Worm (Caenorhabditis elegans): ENCODE data around the gene rpl-39.

The rpl-39 gene

ce11 chrV:7747987-7748607 lies 27.8 kb downstream of the rpl-39 start (continued):
- TF ChIP-seq lsy-27 (tag; optimal IDR thresholded peaks at IDR 0.05; ENCODE audit: borderline replicate concordance, insufficient read depth), result no peak
- peak; percentile 3 for TF ChIP-seq nhr-90 (tag; optimal IDR thresholded peaks at IDR 0.05)
- no peak for TF ChIP-seq zim-3 (tag; optimal IDR thresholded peaks at IDR 0.05)
- no peak for TF ChIP-seq B0261.1 (tag; optimal IDR thresholded peaks at IDR 0.05)
- no peak for TF ChIP-seq Y53G8AR.9 (GFP tag; conservative IDR thresholded peaks at IDR 0.05)
- peak; percentile 90 to 94 for TF ChIP-seq let-607 (tag; optimal IDR thresholded peaks at IDR 0.05)
- TF ChIP-seq K12H6.12 (tag; optimal IDR thresholded peaks at IDR 0.05), result no peak
- no peak for TF ChIP-seq ztf-6 (GFP tag; IDR thresholded peaks at IDR 0.05)
- no peak for TF ChIP-seq hrde-1 (tag; optimal IDR thresholded peaks at IDR 0.05; ENCODE audit: borderline replicate concordance)
- no peak for TF ChIP-seq F22D6.2 (tag; optimal IDR thresholded peaks at IDR 0.05)
- no peak for TF ChIP-seq madf-6 (GFP tag; IDR thresholded peaks at IDR 0.05)
- no peak for TF ChIP-seq nhr-120 (GFP tag; IDR thresholded peaks at IDR 0.05)
- TF ChIP-seq C06A6.2 (GFP tag; conservative IDR thresholded peaks at IDR 0.05), result no peak
- TF ChIP-seq Y53F4B.3 (GFP tag; IDR thresholded peaks at IDR 0.05), result no peak
- no peak for TF ChIP-seq mes-4 (tag; optimal IDR thresholded peaks at IDR 0.05)
- no peak for TF ChIP-seq sptf-2 (GFP tag; optimal IDR thresholded peaks at IDR 0.05)
- no peak for TF ChIP-seq mcd-1 (GFP tag; IDR thresholded peaks at IDR 0.05)
- TF ChIP-seq efl-1 (GFP tag; optimal IDR thresholded peaks at IDR 0.05), result no peak
- no peak for TF ChIP-seq F23B12.7 (tag; optimal IDR thresholded peaks at IDR 0.05; ENCODE audit: insufficient read depth)
- no peak for TF ChIP-seq athp-1 (tag; optimal IDR thresholded peaks at IDR 0.05)
- no peak for TF ChIP-seq Y95B8A.8 (GFP tag; IDR thresholded peaks at IDR 0.05)
- no peak for TF ChIP-seq ekl-4 (GFP tag; IDR thresholded peaks at IDR 0.05)
- no peak for TF ChIP-seq ZK185.1 (tag; optimal IDR thresholded peaks at IDR 0.05; ENCODE audit: poor library complexity, severe bottlenecking)
- TF ChIP-seq nhr-80 (tag; optimal IDR thresholded peaks at IDR 0.05), result peak; percentile 92
- no peak for TF ChIP-seq hsf-1 (GFP tag; IDR thresholded peaks at IDR 0.05)
- TF ChIP-seq B0035.1 (tag; optimal IDR thresholded peaks at IDR 0.05), result no peak
- no peak for TF ChIP-seq ceh-58 (GFP tag; IDR thresholded peaks at IDR 0.05)
- TF ChIP-seq ztf-25 (GFP tag; IDR thresholded peaks at IDR 0.05), result no peak
- no peak for TF ChIP-seq tbp1 (GFP tag; optimal IDR thresholded peaks at IDR 0.05)
- TF ChIP-seq nfya-1 (tag; optimal IDR thresholded peaks at IDR 0.05; ENCODE audit: borderline replicate concordance, insufficient read depth), result no peak
- no peak for TF ChIP-seq Y56A3A.18 (GFP tag; IDR thresholded peaks at IDR 0.05)
- TF ChIP-seq bed-1 (GFP tag; IDR thresholded peaks at IDR 0.05), result no peak
- no peak for TF ChIP-seq dpff-1 (tag; optimal IDR thresholded peaks at IDR 0.05)
- TF ChIP-seq nfyb-1 (GFP tag; IDR thresholded peaks at IDR 0.05), result no peak
- no peak for TF ChIP-seq dpl-1 (GFP tag; optimal IDR thresholded peaks at IDR 0.05)

- no peak for TF ChIP-seq attf-3 (GFP tag; conservative IDR thresholded peaks at IDR 0.05)
Observed at ce11 chrV:7747132-7747531, 28.7 kb downstream of the rpl-39 start.

ce11 chrV:7745903-7746302 lies 30.0 kb downstream of the rpl-39 start:
- no peak for TF ChIP-seq F49E8.2 (tag; optimal IDR thresholded peaks at IDR 0.05; ENCODE audit: insufficient read depth)
- TF ChIP-seq ceh-79 (tag; optimal IDR thresholded peaks at IDR 0.05), result no peak
- TF ChIP-seq ztf-26 (tag; optimal IDR thresholded peaks at IDR 0.05), result no peak
- TF ChIP-seq ceh-27 (GFP tag; optimal IDR thresholded peaks at IDR 0.05), result peak; percentile 72
- TF ChIP-seq zfh-2 (GFP tag; conservative IDR thresholded peaks at IDR 0.05), result peak; percentile 77
- TF ChIP-seq nhr-80 (tag; optimal IDR thresholded peaks at IDR 0.05), result peak; percentile 3
- no peak for TF ChIP-seq atf-7 (tag; optimal IDR thresholded peaks at IDR 0.05)
- TF ChIP-seq F33H1.4 (GFP tag; IDR thresholded peaks at IDR 0.05), result no peak
- TF ChIP-seq athp-1 (tag; optimal IDR thresholded peaks at IDR 0.05), result no peak
- no peak for TF ChIP-seq aptf-3 (GFP tag; IDR thresholded peaks at IDR 0.05)
- TF ChIP-seq unc-62 (GFP tag; optimal IDR thresholded peaks at IDR 0.05), result peak; percentile 85
- no peak for TF ChIP-seq nhr-120 (GFP tag; IDR thresholded peaks at IDR 0.05)
- no peak for TF ChIP-seq lir-1 (GFP tag; conservative IDR thresholded peaks at IDR 0.05)
- TF ChIP-seq let-607 (tag; optimal IDR thresholded peaks at IDR 0.05), result peak in 1 of 2 experiments; percentile 58
- TF ChIP-seq T26A5.8 (tag; optimal IDR thresholded peaks at IDR 0.05), result no peak
- no peak for TF ChIP-seq dpl-1 (GFP tag; optimal IDR thresholded peaks at IDR 0.05)
